Fruit fly (Drosophila melanogaster): ENCODE results near the gene Gr21a.

The Gr21a gene

DNA sequence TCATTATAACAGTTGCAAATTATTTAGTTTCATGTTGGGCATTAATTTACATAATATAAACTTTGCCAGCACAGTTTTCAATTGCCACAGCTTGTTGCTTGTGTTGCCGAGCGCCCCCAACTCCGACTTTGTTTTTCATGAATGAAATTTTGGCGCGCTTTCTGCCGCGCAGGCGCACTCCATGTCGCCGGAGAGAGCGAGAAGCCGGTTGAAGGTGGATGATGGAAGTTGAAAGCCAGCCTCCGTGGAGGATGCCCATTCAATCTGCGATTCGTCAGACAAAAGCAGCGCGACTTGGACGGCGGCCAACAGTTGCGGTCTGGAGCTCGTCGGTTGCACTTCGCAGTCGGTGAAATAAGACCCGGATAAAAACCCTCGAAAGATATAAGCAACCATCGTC, 30.0 kb upstream of the Gr21a start:
- TF ChIP-seq CG7045 (GFP tag; optimal IDR thresholded peaks at IDR 0.05) (no peak), ovo (GFP tag; optimal IDR thresholded peaks at IDR 0.05) (no peak), CG5204 (GFP tag; optimal IDR thresholded peaks at IDR 0.05) (no peak), CG12768 (GFP tag; optimal IDR thresholded peaks at IDR 0.05) (no peak), tj (GFP tag; optimal IDR thresholded peaks at IDR 0.05) (no peak), CG1620 (GFP tag; optimal IDR thresholded peaks at IDR 0.05) (no peak), kay (GFP tag; ENCODE audit: borderline replicate concordance) (no peak), Hr96 (GFP tag; optimal IDR thresholded peaks at IDR 0.05) (no peak), Clk (GFP tag; optimal IDR thresholded peaks at IDR 0.05) (no peak)

- TF ChIP-seq cic (GFP tag; optimal IDR thresholded peaks at IDR 0.05) = no peak
- TF ChIP-seq CG33017 (tag; optimal IDR thresholded peaks at IDR 0.05) = no peak
- no peak for TF ChIP-seq ovo (GFP tag; optimal IDR thresholded peaks at IDR 0.05)
- no peak for TF ChIP-seq CG12768 (GFP tag; optimal IDR thresholded peaks at IDR 0.05)
- no peak for TF ChIP-seq Hr96 (GFP tag; optimal IDR thresholded peaks at IDR 0.05)
- no peak for TF ChIP-seq CG7045 (GFP tag; optimal IDR thresholded peaks at IDR 0.05)
- no peak for TF ChIP-seq CG1620 (GFP tag; optimal IDR thresholded peaks at IDR 0.05)
- no peak for TF ChIP-seq CG5204 (GFP tag; optimal IDR thresholded peaks at IDR 0.05)
These were observed 7.0 kb upstream of the Gr21a start, which contains the start of gene CG12506 for dm6 chr2L:773247-773646. CG12506 (plus strand) TSS chr2L:773547.

- TF ChIP-seq cnc (optimal IDR thresholded peaks at IDR 0.05) (no peak), ovo (GFP tag; optimal IDR thresholded peaks at IDR 0.05) (no peak), tj (GFP tag; optimal IDR thresholded peaks at IDR 0.05) (no peak), pad (GFP tag; optimal IDR thresholded peaks at IDR 0.05) (no peak), kay (GFP tag; ENCODE audit: borderline replicate concordance) (no peak), bab1 (GFP tag; optimal IDR thresholded peaks at IDR 0.05) (no peak), CG5204 (GFP tag; optimal IDR thresholded peaks at IDR 0.05) (no peak), Mnt (GFP tag; optimal IDR thresholded peaks at IDR 0.05) (no peak)
These were observed 4.0 kb upstream of the Gr21a start, which contains the start of gene CG13946 for dm6 chr2L:776236-776635. CG13946 (plus strand) TSS chr2L:776536.

dm6 chr2L:779123-779584, 1.1 kb upstream of the Gr21a start, which contains the start of gene CG13947:
CG13947 (plus strand) TSS chr2L:779173.
- TF ChIP-seq CG5204 (GFP tag; optimal IDR thresholded peaks at IDR 0.05) = no peak

dm6 chr2L:780851-781250, 569 bp downstream of the Gr21a start:
- TF ChIP-seq CG12768 (GFP tag; optimal IDR thresholded peaks at IDR 0.05) = no peak
- TF ChIP-seq CG7101 (tag; optimal IDR thresholded peaks at IDR 0.05) = no peak
- TF ChIP-seq Hr96 (GFP tag; optimal IDR thresholded peaks at IDR 0.05) = no peak
- no peak for TF ChIP-seq CG7045 (GFP tag; optimal IDR thresholded peaks at IDR 0.05)

- TF ChIP-seq tj (GFP tag; optimal IDR thresholded peaks at IDR 0.05) (no peak), pad (GFP tag; optimal IDR thresholded peaks at IDR 0.05) (no peak)
These were observed 3.8 kb downstream of the Gr21a start, which contains the start of gene CG3544 for dm6 chr2L:784036-784435. CG3544 (plus strand) TSS chr2L:784336.

DNA sequence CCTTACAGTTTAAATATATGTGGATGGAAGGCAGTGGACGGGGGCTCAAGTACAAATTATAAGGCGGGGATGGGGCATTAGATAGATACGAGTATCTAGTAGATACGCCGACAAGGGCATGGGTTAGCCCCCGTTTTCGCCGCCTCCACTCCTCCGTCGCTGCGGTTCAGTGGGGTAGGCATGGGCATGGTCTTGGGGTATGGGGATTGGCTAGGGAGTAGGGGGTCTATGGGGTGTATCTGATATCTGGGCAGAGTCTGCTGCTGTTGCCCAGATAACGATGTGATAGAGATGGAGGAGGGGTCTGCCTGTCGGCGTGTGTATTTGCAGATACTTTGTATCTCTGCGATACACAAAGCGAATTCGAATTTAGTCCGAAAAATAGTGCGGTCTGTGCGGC, 9.7 kb downstream of the Gr21a start:
- TF ChIP-seq Clk (GFP tag; optimal IDR thresholded peaks at IDR 0.05) (no peak), Crg-1 (GFP tag; optimal IDR thresholded peaks at IDR 0.05) (no peak), toe (GFP tag; optimal IDR thresholded peaks at IDR 0.05) (no peak), CG33017 (tag; optimal IDR thresholded peaks at IDR 0.05) (no peak), CG12768 (GFP tag; optimal IDR thresholded peaks at IDR 0.05) (peak; percentile 38), CG7101 (tag; optimal IDR thresholded peaks at IDR 0.05) (no peak), CG7045 (GFP tag; optimal IDR thresholded peaks at IDR 0.05) (no peak), pad (GFP tag; optimal IDR thresholded peaks at IDR 0.05) (peak; percentile 42), kay (GFP tag; ENCODE audit: borderline replicate concordance) (no peak)

dm6 chr2L:790698-791097, 10.4 kb downstream of the Gr21a start, which contains the start of gene Pkg21D:
Pkg21D (minus strand) TSS chr2L:790798.
- TF ChIP-seq CG5204 (GFP tag; optimal IDR thresholded peaks at IDR 0.05) = no peak
- no peak for TF ChIP-seq CG33017 (tag; optimal IDR thresholded peaks at IDR 0.05)
- TF ChIP-seq Clk (GFP tag; optimal IDR thresholded peaks at IDR 0.05) = no peak
- no peak for TF ChIP-seq cic (GFP tag; optimal IDR thresholded peaks at IDR 0.05)
- no peak for TF ChIP-seq bab1 (GFP tag; optimal IDR thresholded peaks at IDR 0.05)
- TF ChIP-seq CG7101 (tag; optimal IDR thresholded peaks at IDR 0.05) = no peak
- no peak for TF ChIP-seq Hr96 (GFP tag; optimal IDR thresholded peaks at IDR 0.05)
- no peak for TF ChIP-seq pad (GFP tag; optimal IDR thresholded peaks at IDR 0.05)
- no peak for TF ChIP-seq Crg-1 (GFP tag; optimal IDR thresholded peaks at IDR 0.05)
- TF ChIP-seq ovo (GFP tag; optimal IDR thresholded peaks at IDR 0.05) = no peak
- no peak for TF ChIP-seq CG1620 (GFP tag; optimal IDR thresholded peaks at IDR 0.05)
- TF ChIP-seq Mnt (GFP tag; optimal IDR thresholded peaks at IDR 0.05) = no peak

- TF ChIP-seq CG7101 (tag; optimal IDR thresholded peaks at IDR 0.05) (no peak), Crg-1 (GFP tag; optimal IDR thresholded peaks at IDR 0.05) (no peak), CG11617 (GFP tag; optimal IDR thresholded peaks at IDR 0.05) (no peak), CG7045 (GFP tag; optimal IDR thresholded peaks at IDR 0.05) (no peak), tj (GFP tag; optimal IDR thresholded peaks at IDR 0.05) (no peak), CG14711 (tag; optimal IDR thresholded peaks at IDR 0.05) (no peak), bab1 (GFP tag; optimal IDR thresholded peaks at IDR 0.05) (no peak), CG33017 (tag; optimal IDR thresholded peaks at IDR 0.05) (no peak), kay (GFP tag; ENCODE audit: borderline replicate concordance) (no peak), ovo (GFP tag; optimal IDR thresholded peaks at IDR 0.05) (no peak), Clk (GFP tag; optimal IDR thresholded peaks at IDR 0.05) (no peak), CG1620 (GFP tag; optimal IDR thresholded peaks at IDR 0.05) (no peak), cnc (optimal IDR thresholded peaks at IDR 0.05) (no peak), Mnt (GFP tag; optimal IDR thresholded peaks at IDR 0.05) (no peak)
These were observed 30.0 kb downstream of the Gr21a start, which contains the start of gene Nnf1b for dm6 chr2L:810277-810676. Nnf1b (plus strand) TSS chr2L:810577.

Data from whole organism, adult.